Worm (Caenorhabditis elegans) whole organism, early embryonic: ENCODE measurements around the gene srx-134.

ENCODE experiments used
- hmbx-1 ChIP-seq: sonication (generic microtip); optimal IDR thresholded peaks from 2 replicates; lab custom pipeline; 2016; ENCODE audit warnings: mild to moderate bottlenecking, missing genetic modification characterization, missing compliant biosample characterization
- hmg-4 ChIP-seq: fragments of 200-800 bp; sonication (Bioruptor generic); optimal IDR thresholded peaks from 2 replicates; lab custom pipeline; 2018; ENCODE audit warnings: mild to moderate bottlenecking, missing genetic modification characterization, missing compliant biosample characterization

ce11 chrV:13890473-13890872 lies 34.2 kb upstream of the srx-134 start, which contains the start of gene lbp-8:
- TF ChIP-seq hmg-4 (no peak), hmbx-1 (tag; lab: Kevin White, UChicago) (no peak)
